Worm (Caenorhabditis elegans): ENCODE results near the gene Y73B3B.3.
"Not testable (repeated sequence)": the region's sequence is repeated elsewhere in the genome, so short reads cannot be mapped to it uniquely, and the experiment has no call there.

DNA sequence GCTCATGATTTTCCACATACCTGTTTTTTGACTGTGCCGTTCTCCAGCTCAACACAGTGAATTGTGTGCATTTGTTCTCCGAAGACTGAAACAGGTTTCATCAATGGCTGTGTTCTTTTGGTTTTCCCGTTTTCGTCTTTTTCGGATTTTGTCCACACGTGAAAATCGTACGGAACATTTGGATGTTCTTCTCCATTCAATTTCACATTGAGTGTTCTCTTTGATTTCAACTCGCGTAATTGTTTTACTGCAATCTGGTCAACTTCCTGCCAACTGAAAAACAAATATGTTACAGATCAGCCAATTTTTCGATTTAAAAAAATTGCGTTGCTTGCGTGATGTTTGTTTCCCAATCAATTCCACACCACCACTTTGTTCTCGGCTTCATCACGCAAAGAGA, 19.6 kb downstream of the Y73B3B.3 start, which contains the start of gene AC8.3:
- TF ChIP-seq nhr-11 (tag; optimal IDR thresholded peaks at IDR 0.05); nhr-76 (tag; optimal IDR thresholded peaks at IDR 0.05); ceh-16 (tag; optimal IDR thresholded peaks at IDR 0.05); snpc-4 (tag; optimal IDR thresholded peaks at IDR 0.05); unc-62 (GFP tag; optimal IDR thresholded peaks at IDR 0.05); mdl-1 (tag; optimal IDR thresholded peaks at IDR 0.05); zag-1 (tag; optimal IDR thresholded peaks at IDR 0.05); lin-39 (tag; optimal IDR thresholded peaks at IDR 0.05); nfya-1 (tag; optimal IDR thresholded peaks at IDR 0.05; ENCODE audit: insufficient read depth); elt-3 (tag; optimal IDR thresholded peaks at IDR 0.05); pha-4 (tag; optimal IDR thresholded peaks at IDR 0.05); nhr-28 (tag; optimal IDR thresholded peaks at IDR 0.05); nhr-237 (tag; optimal IDR thresholded peaks at IDR 0.05); ceh-9 (tag; optimal IDR thresholded peaks at IDR 0.05): not testable (repeated sequence)
